Worm (Caenorhabditis elegans): Measurements from ENCODE around the gene str-90.

DNA sequence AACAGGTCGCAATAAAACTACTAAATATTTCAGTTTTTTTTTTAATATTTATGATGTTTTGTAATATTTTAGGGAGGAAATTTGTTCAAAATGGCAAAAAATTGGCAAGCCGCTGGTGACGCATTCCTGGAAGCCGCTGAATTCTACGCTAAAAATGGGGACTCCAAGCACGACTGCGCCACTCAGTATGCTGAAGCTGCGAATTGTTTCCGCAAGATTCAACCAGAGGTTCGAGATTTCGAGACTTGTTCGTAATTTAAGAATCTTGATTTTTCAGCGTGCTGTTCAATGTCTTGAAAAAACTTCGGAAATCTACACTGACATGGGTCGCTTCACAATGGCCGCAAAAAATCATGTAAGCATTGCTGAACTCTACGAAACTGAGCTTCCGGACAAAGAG, 28.6 kb downstream of the str-90 start:
- TF ChIP-seq ekl-4 (GFP tag; IDR thresholded peaks at IDR 0.05) (no peak), bed-2 (GFP tag; IDR thresholded peaks at IDR 0.05) (no peak), nhr-90 (tag; optimal IDR thresholded peaks at IDR 0.05) (no peak), unc-62 (GFP tag; optimal IDR thresholded peaks at IDR 0.05) (no peak), dox-1 (GFP tag; IDR thresholded peaks at IDR 0.05) (no peak), ceh-100 (GFP tag; IDR thresholded peaks at IDR 0.05) (no peak), nfya-2 (GFP tag; IDR thresholded peaks at IDR 0.05) (no peak), B0336.3 (GFP tag; IDR thresholded peaks at IDR 0.05) (peak; percentile 56; the same call in 1 of the 2 replicates)
